Worm (Caenorhabditis elegans) whole organism, late embryonic: ENCODE results near the gene lea-1.

Experiments used
- ceh-30 ChIP-seq: fragments of 150-350 bp; optimal IDR thresholded peaks from 2 replicates; lab custom pipeline; 2014; ENCODE audit warnings: missing biosample characterization, missing genetic modification characterization
- fax-1 ChIP-seq: sonication (generic microtip); optimal IDR thresholded peaks from 2 replicates; lab custom pipeline; 2016; ENCODE audit warnings: missing genotype, missing genetic modification characterization, missing compliant biosample characterization
- hlh-13 ChIP-seq: fragments of 200-800 bp; sonication (Bioruptor generic); optimal IDR thresholded peaks from 2 replicates; lab custom pipeline; 2018; ENCODE audit warnings: mild to moderate bottlenecking, missing genetic modification characterization, missing compliant biosample characterization
- ref-2 ChIP-seq: sonication (generic microtip); optimal IDR thresholded peaks from 2 replicates; lab custom pipeline; 2016; ENCODE audit warnings: missing genetic modification characterization, missing compliant biosample characterization

DNA sequence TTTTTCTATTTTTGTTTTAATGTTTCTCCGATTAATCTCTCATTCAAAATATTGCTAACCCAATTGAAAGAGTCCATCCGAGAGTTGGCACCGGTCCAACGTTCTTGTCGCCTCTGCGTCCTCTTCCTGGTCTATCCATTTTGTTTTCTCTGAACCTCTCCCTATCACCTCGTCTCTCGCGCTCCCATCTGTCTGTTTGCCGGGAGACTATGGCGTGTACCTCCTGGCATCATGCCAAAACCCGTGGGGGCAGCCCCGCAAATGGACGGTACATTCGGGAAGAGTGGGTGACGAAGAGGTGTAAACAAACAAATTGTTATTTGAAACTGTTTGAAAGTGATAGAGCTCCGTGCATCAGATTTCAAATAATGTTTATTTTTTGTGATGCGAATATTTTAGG is 24.6 kb downstream of the lea-1 start, which contains the start of gene T06E8.2:
- TF ChIP-seq ref-2 (no peak), fax-1 (tag; lab: Kevin White, UChicago) (no peak), hlh-13 (GFP tag; lab: Kevin White, UChicago) (no peak), ceh-30 (tag; lab: Kevin White, UChicago) (no peak)
